Fruit fly (Drosophila melanogaster) whole organism: ENCODE measurements around the gene wake.

Source experiments
- CG8478 ChIP-seq: fragments of >200 bp; optimal IDR thresholded peaks from 2 replicates; lab custom pipeline; 2018; ENCODE audit warnings: inconsistent platforms
- Dll ChIP-seq: fragments of >200 bp; optimal IDR thresholded peaks from 2 replicates; lab custom pipeline; 2017
- EcR ChIP-seq, 2 experiments: fragments of >200 bp; optimal IDR thresholded peaks; 2 replicates each; lab custom pipeline; 2017; ENCODE audit warnings: missing biosample characterization in 2 of 2, missing genetic modification characterization in 2 of 2, missing genetic modification reagents in 2 of 2
- pan ChIP-seq: fragments of >200 bp; optimal IDR thresholded peaks from 2 replicates; lab custom pipeline; 2017
- psq ChIP-seq: fragments of >200 bp; optimal IDR thresholded peaks from 2 replicates; lab custom pipeline; 2017
- usp ChIP-seq: fragments of >200 bp; optimal IDR thresholded peaks from 2 replicates; lab custom pipeline; 2017; ENCODE audit warnings: missing biosample characterization, missing genetic modification characterization, mixed read lengths

Gene wake

dm6 chr3R:22732995-22733394, 93.4 kb downstream of the wake start:
- TF ChIP-seq pan (no peak), EcR (GFP tag; optimal IDR thresholded peaks at IDR 0.05; lab: Kevin White, UChicago) (no peak), CG8478 (lab: Kevin White, UChicago) (no peak), Dll (lab: Kevin White, UChicago) (no peak), usp (no peak), psq (lab: Kevin White, UChicago) (no peak)
